Worm (Caenorhabditis elegans) whole organism, young adult: Measurements from ENCODE around the gene Y39B6A.33.

Experiments used
- F10E7.11 ChIP-seq: sonication (generic microtip); optimal IDR thresholded peaks from 2 replicates; lab custom pipeline; 2017; ENCODE audit warnings: mild to moderate bottlenecking, missing genetic modification characterization, moderate library complexity, missing compliant biosample characterization
- F57C9.4 ChIP-seq: sonication (generic microtip); optimal IDR thresholded peaks from 2 replicates; lab custom pipeline; 2017; ENCODE audit warnings: mild to moderate bottlenecking, missing genetic modification characterization, missing compliant biosample characterization
- T07F8.4 ChIP-seq: sonication (generic microtip); optimal IDR thresholded peaks from 2 replicates; lab custom pipeline; 2016; ENCODE audit warnings: mild to moderate bottlenecking, missing genetic modification characterization, moderate library complexity, missing compliant biosample characterization
- akir-1 ChIP-seq: fragments of 200-800 bp; sonication (Bioruptor generic); optimal IDR thresholded peaks from 2 replicates; lab custom pipeline; 2018; ENCODE audit warnings: mild to moderate bottlenecking, missing genetic modification characterization, moderate library complexity, missing compliant biosample characterization
- cebp-1 ChIP-seq, 2 experiments: fragments of 200-800 bp in 1 of 2; sonication (Bioruptor generic) in 1 of 2; sonication (generic microtip) in 1 of 2; IDR thresholded peaks in 1 of 2; optimal IDR thresholded peaks in 1 of 2; 2 replicates each; pipeline versions ENCODE4 v1.3.6 to Lab custom; 2017 to 2022; ENCODE audit warnings: missing compliant biosample characterization in 2 of 2, missing genetic modification characterization in 2 of 2, mild to moderate bottlenecking in 1 of 2, missing genetic modification reagents in 1 of 2, moderate library complexity in 1 of 2
- dox-1 ChIP-seq: fragments of 200-800 bp; sonication (Bioruptor generic); IDR thresholded peaks from 2 replicates; pipeline ENCODE4 v1.3.6; 2022; ENCODE audit warnings: missing genetic modification reagents, missing genetic modification characterization, missing compliant biosample characterization
- unc-130 ChIP-seq: sonication (generic microtip); optimal IDR thresholded peaks from 2 replicates; lab custom pipeline; 2016; ENCODE audit warnings: missing genetic modification reagents, missing genetic modification characterization, missing compliant biosample characterization
- unc-62 ChIP-seq: fragments of 150-350 bp; optimal IDR thresholded peaks from 2 replicates; lab custom pipeline; 2014; ENCODE audit warnings: missing biosample characterization, missing genetic modification reagents, missing genetic modification characterization

- TF ChIP-seq F10E7.11 (tag; lab: Kevin White, UChicago): no peak
- no peak for TF ChIP-seq unc-62
- no peak for TF ChIP-seq T07F8.4 (tag; lab: Kevin White, UChicago)
- TF ChIP-seq unc-130: no peak
- TF ChIP-seq F57C9.4 (tag; lab: Kevin White, UChicago): no peak
- no peak for TF ChIP-seq cebp-1 (GFP tag; IDR thresholded peaks at IDR 0.05; lab: Robert Waterston, UW)
- no peak for TF ChIP-seq cebp-1 (tag; optimal IDR thresholded peaks at IDR 0.05; lab: Kevin White, UChicago)
- no peak for TF ChIP-seq akir-1
- TF ChIP-seq dox-1 (GFP tag; lab: Robert Waterston, UW): no peak
Measured at ce11 chrV:19031456-19031855, 29.7 kb downstream of the Y39B6A.33 start, which contains the start of gene Y39B6A.27.
